Fruit fly (Drosophila melanogaster) whole organism, embryonic: ENCODE data around the gene cass.
A peak's percentile ranks its signal among the peaks of the same experiment; 100 is the strongest.

Source experiments
- Blimp-1 ChIP-seq: fragments of 200-800 bp; sonication (Bioruptor generic); optimal IDR thresholded peaks from 3 replicates; lab custom pipeline; 2018; ENCODE audit warnings: missing biosample characterization, missing genetic modification characterization, mild to moderate bottlenecking, moderate library complexity, missing genetic modification reagents
- CG10654 ChIP-seq: fragments of 200-800 bp; sonication (Bioruptor generic); optimal IDR thresholded peaks from 2 replicates; lab custom pipeline; 2016; ENCODE audit warnings: missing biosample characterization, missing genetic modification characterization
- CG11456 ChIP-seq: fragments of 200-800 bp; sonication (Bioruptor generic); IDR thresholded peaks from 3 replicates; pipeline ENCODE4 v1.3.6; 2022; ENCODE audit warnings: missing biosample characterization, missing genetic modification characterization
- CG12942 ChIP-seq: fragments of 200-800 bp; sonication (Bioruptor generic); optimal IDR thresholded peaks from 3 replicates; lab custom pipeline; 2016; ENCODE audit warnings: missing biosample characterization, missing genetic modification characterization
- CG13123 ChIP-seq: fragments of 200-800 bp; sonication (Bioruptor generic); optimal IDR thresholded peaks from 2 replicates; lab custom pipeline; 2016; ENCODE audit warnings: missing biosample characterization, missing genetic modification characterization
- CG13775 ChIP-seq: fragments of 200-800 bp; sonication (Bioruptor generic); optimal IDR thresholded peaks from 3 replicates; lab custom pipeline; 2017; ENCODE audit warnings: missing biosample characterization, mild to moderate bottlenecking, missing genetic modification characterization
- CG1529 ChIP-seq: fragments of 200-800 bp; sonication (Bioruptor generic); optimal IDR thresholded peaks from 3 replicates; lab custom pipeline; 2018; ENCODE audit warnings: missing biosample characterization, missing genetic modification characterization
- CG17186 ChIP-seq: fragments of 200-800 bp; sonication (Bioruptor generic); optimal IDR thresholded peaks from 3 replicates; lab custom pipeline; 2017; ENCODE audit warnings: missing biosample characterization, missing genetic modification reagents, missing genetic modification characterization
- CG17385 ChIP-seq: fragments of 200-800 bp; sonication (Bioruptor generic); optimal IDR thresholded peaks from 3 replicates; lab custom pipeline; 2018; ENCODE audit warnings: missing biosample characterization, mild to moderate bottlenecking, missing genetic modification characterization
- CG1792 ChIP-seq: fragments of 200-800 bp; sonication (Bioruptor generic); optimal IDR thresholded peaks from 2 replicates; lab custom pipeline; 2016; ENCODE audit warnings: missing biosample characterization, missing genetic modification characterization
- CG18262 ChIP-seq: fragments of 200-800 bp; optimal IDR thresholded peaks from 3 replicates; lab custom pipeline; 2019; ENCODE audit warnings: missing biosample characterization, mild to moderate bottlenecking, missing genetic modification characterization, moderate library complexity
- CG31388 ChIP-seq: fragments of 200-800 bp; sonication (Bioruptor generic); optimal IDR thresholded peaks from 2 replicates; lab custom pipeline; 2016; ENCODE audit warnings: missing biosample characterization, missing genetic modification characterization
- CG33213 ChIP-seq: fragments of 200-800 bp; sonication (Bioruptor generic); optimal IDR thresholded peaks from 3 replicates; lab custom pipeline; 2016; ENCODE audit warnings: missing biosample characterization, missing genetic modification characterization
- CG34224 ChIP-seq: fragments of 200-800 bp; sonication (Bioruptor generic); IDR thresholded peaks from 3 replicates; pipeline ENCODE4 v1.3.6; 2022; ENCODE audit warnings: missing biosample characterization, missing genetic modification characterization; ENCODE audit not compliant: partially characterized antibody
- CG34422 ChIP-seq: fragments of 200-800 bp; sonication (Bioruptor generic); IDR thresholded peaks from 3 replicates; pipeline ENCODE4 v1.3.6; 2022; ENCODE audit warnings: missing biosample characterization, missing genetic modification characterization
- CG4282 ChIP-seq: fragments of 200-800 bp; sonication (Bioruptor generic); optimal IDR thresholded peaks from 2 replicates; lab custom pipeline; 2016; ENCODE audit warnings: missing biosample characterization, missing genetic modification characterization
- CG6791 ChIP-seq: fragments of 200-800 bp; sonication (Bioruptor generic); IDR thresholded peaks from 3 replicates; pipeline ENCODE4 v1.3.6; 2022; ENCODE audit warnings: missing biosample characterization, missing genetic modification characterization; ENCODE audit not compliant: partially characterized antibody
- CG7963 ChIP-seq: fragments of 200-800 bp; sonication (Bioruptor generic); IDR thresholded peaks from 3 replicates; pipeline ENCODE4 v1.3.6; 2022; ENCODE audit warnings: missing biosample characterization, missing genetic modification characterization; ENCODE audit not compliant: partially characterized antibody
- CG8290 ChIP-seq, 3 experiments: fragments of 200-800 bp; sonication (Bioruptor generic); optimal IDR thresholded peaks; 2 replicates each; lab custom pipeline; 2016 to 2019; ENCODE audit warnings: missing biosample characterization in 3 of 3, missing genetic modification characterization in 3 of 3, mild to moderate bottlenecking in 2 of 3, moderate library complexity in 1 of 3
- CG9437 ChIP-seq: fragments of 200-800 bp; sonication (Bioruptor generic); optimal IDR thresholded peaks from 2 replicates; lab custom pipeline; 2018; ENCODE audit warnings: missing biosample characterization, mild to moderate bottlenecking, missing genetic modification characterization
- HHEX ChIP-seq: fragments of 200-800 bp; sonication (Bioruptor generic); optimal IDR thresholded peaks from 3 replicates; lab custom pipeline; 2017; ENCODE audit warnings: missing biosample characterization, mild to moderate bottlenecking, missing genetic modification characterization, missing genetic modification reagents
- Hmx ChIP-seq: fragments of 200-800 bp; sonication (Bioruptor generic); optimal IDR thresholded peaks from 2 replicates; lab custom pipeline; 2016; ENCODE audit warnings: missing biosample characterization, missing genetic modification characterization
- Mrtf ChIP-seq: fragments of 200-800 bp; sonication (Bioruptor generic); IDR thresholded peaks from 3 replicates; pipeline ENCODE4 v1.3.6; 2022; ENCODE audit warnings: missing biosample characterization, missing genetic modification characterization
- Pdp1 ChIP-seq, 2 experiments: fragments of 200-800 bp; sonication (Bioruptor generic); optimal IDR thresholded peaks; 3 replicates each; lab custom pipeline; 2016; ENCODE audit warnings: missing biosample characterization in 2 of 2, missing genetic modification characterization in 2 of 2, mild to moderate bottlenecking in 1 of 2, moderate library complexity in 1 of 2
- Taf1 ChIP-seq: fragments of 200-800 bp; sonication (Bioruptor generic); IDR thresholded peaks from 2 replicates; pipeline ENCODE4 v1.3.6; 2022; ENCODE audit warnings: missing biosample characterization, missing genetic modification characterization
- Trl ChIP-seq, 3 experiments: fragments of >200 bp in 2 of 3; fragments of 200-800 bp in 1 of 3; sonication (Bioruptor generic) in 1 of 3; optimal IDR thresholded peaks; 2 replicates in 1 of 3; 3 replicates in 2 of 3; lab custom pipeline; 2016 to 2017; ENCODE audit warnings: missing biosample characterization in 1 of 3, missing genetic modification characterization in 1 of 3
- Xbp1 ChIP-seq: fragments of 200-800 bp; sonication (Bioruptor generic); optimal IDR thresholded peaks from 3 replicates; lab custom pipeline; 2016; ENCODE audit warnings: missing biosample characterization, mild to moderate bottlenecking, missing genetic modification characterization
- bcd ChIP-seq: fragments of 200-800 bp; sonication (Bioruptor generic); optimal IDR thresholded peaks from 2 replicates; lab custom pipeline; 2017; ENCODE audit warnings: missing biosample characterization, mild to moderate bottlenecking, missing genetic modification characterization
- bsh ChIP-seq, 2 experiments: fragments of 200-800 bp; sonication (Bioruptor generic); optimal IDR thresholded peaks; 2 replicates each; lab custom pipeline; 2017 to 2018; ENCODE audit warnings: mild to moderate bottlenecking in 2 of 2, missing biosample characterization in 2 of 2, missing genetic modification characterization in 2 of 2, moderate library complexity in 1 of 2
- cas ChIP-seq: fragments of 200-800 bp; sonication (Bioruptor generic); IDR thresholded peaks from 2 replicates; pipeline ENCODE4 v1.3.6; 2022; ENCODE audit warnings: missing biosample characterization, missing genetic modification characterization
- chif ChIP-seq, 2 experiments: fragments of 200-800 bp; sonication (Bioruptor generic); optimal IDR thresholded peaks; 3 replicates each; lab custom pipeline; 2016; ENCODE audit warnings: missing biosample characterization in 2 of 2, missing genetic modification characterization in 2 of 2
- chm ChIP-seq: fragments of 200-800 bp; sonication (Bioruptor generic); IDR thresholded peaks from 2 replicates; pipeline ENCODE4 v1.3.6; 2022; ENCODE audit warnings: missing biosample characterization, missing genetic modification characterization
- crp ChIP-seq, 2 experiments: fragments of 200-800 bp; sonication (Bioruptor generic); optimal IDR thresholded peaks; 2 replicates in 1 of 2; 3 replicates in 1 of 2; lab custom pipeline; 2017; ENCODE audit warnings: missing biosample characterization in 2 of 2, missing genetic modification characterization in 2 of 2, mild to moderate bottlenecking in 1 of 2, moderate library complexity in 1 of 2
- da ChIP-seq: fragments of 200-800 bp; sonication (Bioruptor generic); optimal IDR thresholded peaks from 2 replicates; lab custom pipeline; 2016; ENCODE audit warnings: missing biosample characterization, missing genetic modification characterization
- dimm ChIP-seq: fragments of 200-800 bp; sonication (Bioruptor generic); IDR thresholded peaks from 2 replicates; pipeline ENCODE4 v1.3.6; 2022; ENCODE audit warnings: missing biosample characterization, missing genetic modification characterization
- dpn ChIP-seq, 2 experiments: fragments of 200-800 bp; sonication (Bioruptor generic); optimal IDR thresholded peaks; 3 replicates each; lab custom pipeline; 2016; ENCODE audit warnings: missing biosample characterization in 2 of 2, missing genetic modification characterization in 2 of 2
- dysf ChIP-seq: fragments of 200-800 bp; sonication (Bioruptor generic); IDR thresholded peaks from 3 replicates; pipeline ENCODE4 v1.3.6; 2022; ENCODE audit warnings: missing biosample characterization, missing genetic modification characterization
- exex ChIP-seq: fragments of 200-800 bp; sonication (Bioruptor generic); optimal IDR thresholded peaks from 4 replicates; lab custom pipeline; 2018; ENCODE audit warnings: missing biosample characterization, mild to moderate bottlenecking, missing genetic modification characterization, moderate library complexity
- gsb-n ChIP-seq: fragments of 200-800 bp; sonication (Bioruptor generic); optimal IDR thresholded peaks from 3 replicates; lab custom pipeline; 2018; ENCODE audit warnings: missing biosample characterization, mild to moderate bottlenecking, missing genetic modification characterization
- ken ChIP-seq: fragments of 200-800 bp; sonication (Bioruptor generic); IDR thresholded peaks from 3 replicates; pipeline ENCODE4 v1.3.6; 2022; ENCODE audit warnings: missing biosample characterization, missing genetic modification characterization
- klu ChIP-seq: fragments of 200-800 bp; sonication (Bioruptor generic); IDR thresholded peaks from 2 replicates; pipeline ENCODE4 v1.3.6; 2022; ENCODE audit warnings: missing biosample characterization, missing genetic modification characterization
- mam ChIP-seq: fragments of 200-800 bp; sonication (Bioruptor generic); optimal IDR thresholded peaks from 3 replicates; lab custom pipeline; 2016; ENCODE audit warnings: missing biosample characterization, missing genetic modification characterization
- prd ChIP-seq, 3 experiments: fragments of >200 bp in 2 of 3; fragments of 200-800 bp in 1 of 3; sonication (Bioruptor generic) in 1 of 3; optimal IDR thresholded peaks in 2 of 3; IDR thresholded peaks in 1 of 3; 2 replicates in 2 of 3; 3 replicates in 1 of 3; pipeline versions ENCODE4 v1.3.6 to Lab custom; 2017 to 2022; ENCODE audit warnings: missing biosample characterization in 1 of 3, missing genetic modification characterization in 1 of 3
- repo ChIP-seq: fragments of 200-800 bp; sonication (Bioruptor generic); optimal IDR thresholded peaks from 2 replicates; lab custom pipeline; 2016; ENCODE audit warnings: missing biosample characterization, missing genetic modification characterization
- sc ChIP-seq, 3 experiments: fragments of >200 bp in 2 of 3; fragments of 200-800 bp in 1 of 3; sonication (Bioruptor generic) in 1 of 3; optimal IDR thresholded peaks; 2 replicates in 2 of 3; 3 replicates in 1 of 3; lab custom pipeline; 2017; ENCODE audit warnings: mild to moderate bottlenecking in 1 of 3, missing biosample characterization in 1 of 3, missing genetic modification characterization in 1 of 3, missing genetic modification reagents in 1 of 3
- slp2 ChIP-seq: fragments of 200-800 bp; sonication (Bioruptor generic); optimal IDR thresholded peaks from 2 replicates; lab custom pipeline; 2016; ENCODE audit warnings: missing biosample characterization, missing genetic modification characterization
- sob ChIP-seq: fragments of 200-800 bp; sonication (Bioruptor generic); IDR thresholded peaks from 2 replicates; pipeline ENCODE4 v1.3.6; 2022; ENCODE audit warnings: missing biosample characterization, missing genetic modification characterization
- wek ChIP-seq: fragments of 200-800 bp; sonication (Bioruptor generic); optimal IDR thresholded peaks from 3 replicates; lab custom pipeline; 2018; ENCODE audit warnings: missing biosample characterization, mild to moderate bottlenecking, missing genetic modification characterization, moderate library complexity

Gene cass

dm6 chr2L:17484174-17484573, 6.5 kb upstream of the cass start, which contains the start of the genes GCS2beta and CG5131 (continued):
- TF ChIP-seq sc (optimal IDR thresholded peaks at IDR 0.05; lab: Kevin White, UChicago) (no peak), sc (GFP tag; optimal IDR thresholded peaks at IDR 0.05; lab: Kevin White, UChicago) (peak; percentile 72), CG1792 (GFP tag; lab: Kevin White, UChicago) (peak; percentile 93), CG7963 (GFP tag; lab: Robert Waterston, UW) (peak; percentile 55; the same call in 2 of the 3 replicates), cas (GFP tag; lab: Robert Waterston, UW) (peak; percentile 87), CG9437 (GFP tag; lab: Kevin White, UChicago) (peak; percentile 97), chm (GFP tag; lab: Robert Waterston, UW) (peak; percentile 71), Xbp1 (GFP tag; lab: Kevin White, UChicago) (peak; percentile 97), sob (GFP tag; lab: Robert Waterston, UW) (peak; percentile 96), bsh (GFP tag; optimal IDR thresholded peaks at IDR 0.05; lab: Kevin White, UChicago) (peak; percentile 18 to 87), CG13123 (GFP tag; lab: Kevin White, UChicago) (peak; percentile 88), CG17186 (GFP tag; lab: Kevin White, UChicago) (peak; percentile 90), crp (GFP tag; optimal IDR thresholded peaks at IDR 0.05; lab: Kevin White, UChicago) (peak; percentile 87 to 93), CG13775 (GFP tag; lab: Kevin White, UChicago) (peak; percentile 92), CG33213 (peak; percentile 93), mam (peak; percentile 98), Hmx (GFP tag; lab: Kevin White, UChicago) (peak; percentile 86), dimm (peak; percentile 67), CG10654 (GFP tag; lab: Kevin White, UChicago) (peak; percentile 93), da (GFP tag; lab: Kevin White, UChicago) (peak; percentile 88), dysf (GFP tag; lab: Robert Waterston, UW) (peak; percentile 96), ken (GFP tag; lab: Robert Waterston, UW) (peak; percentile 94), CG4282 (GFP tag; lab: Kevin White, UChicago) (peak; percentile 92), chif (GFP tag; optimal IDR thresholded peaks at IDR 0.05; lab: Kevin White, UChicago) (peak; percentile 95 to 96), dpn (GFP tag; optimal IDR thresholded peaks at IDR 0.05; lab: Kevin White, UChicago) (peak; percentile 97), CG17385 (GFP tag; lab: Kevin White, UChicago) (peak; percentile 78), gsb-n (tag; lab: Kevin White, UChicago) (peak; percentile 90), Taf1 (GFP tag; lab: Robert Waterston, UW) (peak; percentile 93), CG1529 (GFP tag; lab: Kevin White, UChicago) (peak; percentile 77), slp2 (GFP tag; lab: Kevin White, UChicago) (peak; percentile 94), Trl (optimal IDR thresholded peaks at IDR 0.05; lab: Kevin White, UChicago) (no peak), Trl (GFP tag; optimal IDR thresholded peaks at IDR 0.05; lab: Kevin White, UChicago) (peak; percentile 98), Mrtf (GFP tag; lab: Robert Waterston, UW) (peak; percentile 85), CG12942 (GFP tag; lab: Kevin White, UChicago) (peak; percentile 95), klu (GFP tag; lab: Robert Waterston, UW) (peak; percentile 93), prd (optimal IDR thresholded peaks at IDR 0.05; lab: Kevin White, UChicago) (no peak), prd (GFP tag; IDR thresholded peaks at IDR 0.05; lab: Robert Waterston, UW) (peak; percentile 96), bcd (peak; percentile 93), repo (peak; percentile 89), CG34422 (GFP tag; lab: Robert Waterston, UW) (peak; percentile 97), CG8290 (GFP tag; optimal IDR thresholded peaks at IDR 0.05; lab: Kevin White, UChicago) (peak; percentile 72), CG8290 (tag; optimal IDR thresholded peaks at IDR 0.05; lab: Kevin White, UChicago) (peak; percentile 35 to 97), exex (tag; lab: Kevin White, UChicago) (peak; percentile 54), CG31388 (peak; percentile 89), wek (GFP tag; lab: Kevin White, UChicago) (peak; percentile 72), CG34224 (GFP tag; lab: Robert Waterston, UW) (peak; percentile 90), CG11456 (peak; percentile 97), CG6791 (GFP tag; lab: Robert Waterston, UW) (peak; percentile 74), Blimp-1 (GFP tag; lab: Kevin White, UChicago) (peak; percentile 78), HHEX (GFP tag; lab: Kevin White, UChicago) (peak; percentile 87), Pdp1 (GFP tag; optimal IDR thresholded peaks at IDR 0.05; lab: Kevin White, UChicago) (peak; percentile 97 to 98), CG18262 (peak; percentile 81)
